Fruit fly (Drosophila melanogaster) whole organism, prepupa: ENCODE results near the gene tara.

Experiments
- CG11762 ChIP-seq: fragments of 200-800 bp; sonication (Bioruptor generic); optimal IDR thresholded peaks from 3 replicates; lab custom pipeline; 2016; ENCODE audit warnings: missing biosample characterization, missing genetic modification characterization; ENCODE audit not compliant: insufficient read depth
- CG11902 ChIP-seq: fragments of 200-800 bp; sonication (Bioruptor generic); optimal IDR thresholded peaks from 3 replicates; lab custom pipeline; 2016; ENCODE audit warnings: missing biosample characterization, missing genetic modification characterization
- CG1621 ChIP-seq: fragments of 200-800 bp; sonication (Bioruptor generic); optimal IDR thresholded peaks from 3 replicates; lab custom pipeline; 2018; ENCODE audit warnings: missing biosample characterization, mild to moderate bottlenecking, missing genetic modification characterization
- CG3032 ChIP-seq: fragments of 200-800 bp; optimal IDR thresholded peaks from 2 replicates; lab custom pipeline; 2019; ENCODE audit warnings: missing biosample characterization, mild to moderate bottlenecking, missing genetic modification characterization, moderate library complexity
- CG32006 ChIP-seq: fragments of 200-800 bp; sonication (Bioruptor generic); optimal IDR thresholded peaks from 3 replicates; lab custom pipeline; 2017; ENCODE audit warnings: missing biosample characterization, mild to moderate bottlenecking, missing genetic modification characterization
- CG3919 ChIP-seq: fragments of 200-800 bp; sonication (Bioruptor generic); optimal IDR thresholded peaks from 3 replicates; lab custom pipeline; 2016; ENCODE audit warnings: missing biosample characterization, missing genetic modification characterization
- CG6163 ChIP-seq: fragments of 200-800 bp; sonication (Bioruptor generic); IDR thresholded peaks from 3 replicates; pipeline ENCODE4 v1.3.6; 2022; ENCODE audit warnings: missing biosample characterization, missing genetic modification characterization
- CG6276 ChIP-seq: fragments of 200-800 bp; sonication (Bioruptor generic); optimal IDR thresholded peaks from 2 replicates; lab custom pipeline; 2017; ENCODE audit warnings: missing biosample characterization, mild to moderate bottlenecking, missing genetic modification characterization
- CG6792 ChIP-seq: fragments of 200-800 bp; sonication (Bioruptor generic); optimal IDR thresholded peaks from 3 replicates; lab custom pipeline; 2016; ENCODE audit warnings: missing biosample characterization, missing genetic modification characterization
- CG6854 ChIP-seq: fragments of 200-800 bp; sonication (Bioruptor generic); optimal IDR thresholded peaks from 2 replicates; lab custom pipeline; 2017; ENCODE audit warnings: missing biosample characterization, mild to moderate bottlenecking, missing genetic modification characterization
- CG8319 ChIP-seq: fragments of 200-800 bp; sonication (Bioruptor generic); optimal IDR thresholded peaks from 3 replicates; lab custom pipeline; 2016; ENCODE audit warnings: missing biosample characterization, missing genetic modification characterization
- CG8632 ChIP-seq: fragments of 200-800 bp; sonication (Bioruptor generic); optimal IDR thresholded peaks from 3 replicates; lab custom pipeline; 2016; ENCODE audit warnings: missing biosample characterization, missing genetic modification characterization
- Eip75B ChIP-seq: fragments of 200-800 bp; sonication (Bioruptor generic); optimal IDR thresholded peaks from 3 replicates; lab custom pipeline; 2016; ENCODE audit warnings: missing biosample characterization, missing genetic modification characterization
- Eip78C ChIP-seq: fragments of 200-800 bp; sonication (Bioruptor generic); peaks from one replicate; lab custom pipeline; 2016; ENCODE audit warnings: missing biosample characterization, missing genetic modification characterization
- Eip93F ChIP-seq: fragments of 200-800 bp; sonication (Bioruptor generic); optimal IDR thresholded peaks from 2 replicates; lab custom pipeline; 2016; ENCODE audit warnings: missing biosample characterization, mild to moderate bottlenecking, missing genetic modification characterization
- Ets21C ChIP-seq: fragments of 200-800 bp; sonication (Bioruptor generic); optimal IDR thresholded peaks from 3 replicates; lab custom pipeline; 2016; ENCODE audit warnings: missing biosample characterization, missing genetic modification characterization
- Hr4 ChIP-seq: fragments of 200-800 bp; sonication (Bioruptor generic); optimal IDR thresholded peaks from 3 replicates; lab custom pipeline; 2016; ENCODE audit warnings: missing biosample characterization, missing genetic modification characterization
- Lpt ChIP-seq: fragments of 200-800 bp; sonication (Bioruptor generic); optimal IDR thresholded peaks from 3 replicates; lab custom pipeline; 2016; ENCODE audit warnings: missing biosample characterization, missing genetic modification characterization
- Met ChIP-seq: fragments of 200-800 bp; sonication (Bioruptor generic); optimal IDR thresholded peaks from 3 replicates; lab custom pipeline; 2016; ENCODE audit warnings: missing biosample characterization, missing genetic modification characterization
- OdsH ChIP-seq: fragments of 200-800 bp; sonication (Bioruptor generic); optimal IDR thresholded peaks from 3 replicates; lab custom pipeline; 2016; ENCODE audit warnings: missing biosample characterization, missing genetic modification characterization
- Smox ChIP-seq: fragments of 200-800 bp; sonication (Bioruptor generic); optimal IDR thresholded peaks from 3 replicates; lab custom pipeline; 2016; ENCODE audit warnings: missing biosample characterization, missing genetic modification characterization
- Sox14 ChIP-seq: fragments of 200-800 bp; sonication (Bioruptor generic); optimal IDR thresholded peaks from 3 replicates; lab custom pipeline; 2016; ENCODE audit warnings: missing biosample characterization, missing genetic modification characterization
- Sox15 ChIP-seq: fragments of 200-800 bp; sonication (Bioruptor generic); optimal IDR thresholded peaks from 3 replicates; lab custom pipeline; 2016; ENCODE audit warnings: missing biosample characterization, missing genetic modification characterization
- achi ChIP-seq: fragments of 200-800 bp; sonication (Bioruptor generic); optimal IDR thresholded peaks from 3 replicates; lab custom pipeline; 2016; ENCODE audit warnings: missing biosample characterization, missing genetic modification characterization
- cyc ChIP-seq: fragments of 200-800 bp; sonication (Bioruptor generic); optimal IDR thresholded peaks from 3 replicates; lab custom pipeline; 2016; ENCODE audit warnings: missing biosample characterization, missing genetic modification characterization
- dac ChIP-seq: fragments of 200-800 bp; sonication (Bioruptor generic); optimal IDR thresholded peaks from 2 replicates; lab custom pipeline; 2017; ENCODE audit warnings: missing biosample characterization, mild to moderate bottlenecking, missing genetic modification characterization
- dsx ChIP-seq: fragments of 200-800 bp; optimal IDR thresholded peaks from 3 replicates; lab custom pipeline; 2019; ENCODE audit warnings: missing biosample characterization, mild to moderate bottlenecking, missing genetic modification characterization, moderate library complexity; ENCODE audit not compliant: poor library complexity, severe bottlenecking
- esn ChIP-seq: fragments of 200-800 bp; sonication (Bioruptor generic); optimal IDR thresholded peaks from 2 replicates; lab custom pipeline; 2016; ENCODE audit warnings: missing biosample characterization, mild to moderate bottlenecking, missing genetic modification characterization, moderate library complexity
- fkh ChIP-seq: fragments of 200-800 bp; sonication (Bioruptor generic); optimal IDR thresholded peaks from 3 replicates; lab custom pipeline; 2017; ENCODE audit warnings: missing biosample characterization, mild to moderate bottlenecking, missing genetic modification characterization, moderate library complexity
- lz ChIP-seq: fragments of 200-800 bp; sonication (Bioruptor generic); optimal IDR thresholded peaks from 3 replicates; lab custom pipeline; 2016; ENCODE audit warnings: missing biosample characterization, missing genetic modification characterization
- net ChIP-seq: fragments of 200-800 bp; sonication (Bioruptor generic); optimal IDR thresholded peaks from 3 replicates; lab custom pipeline; 2016; ENCODE audit warnings: missing biosample characterization, missing genetic modification characterization
- pdm3 ChIP-seq: fragments of 200-800 bp; sonication (Bioruptor generic); optimal IDR thresholded peaks from 3 replicates; lab custom pipeline; 2016; ENCODE audit warnings: missing biosample characterization, missing genetic modification characterization
- spab ChIP-seq: fragments of 200-800 bp; sonication (Bioruptor generic); optimal IDR thresholded peaks from 2 replicates; lab custom pipeline; 2017; ENCODE audit warnings: missing biosample characterization, mild to moderate bottlenecking, missing genetic modification characterization, missing genetic modification reagents
- ss ChIP-seq, 2 experiments: fragments of 200-800 bp; sonication (Bioruptor generic); optimal IDR thresholded peaks; 2 replicates in 1 of 2; 3 replicates in 1 of 2; lab custom pipeline; 2017 to 2018; ENCODE audit warnings: mild to moderate bottlenecking in 2 of 2, missing biosample characterization in 2 of 2, missing genetic modification characterization in 2 of 2, moderate library complexity in 1 of 2
- vri ChIP-seq: fragments of 200-800 bp; sonication (Bioruptor generic); optimal IDR thresholded peaks from 3 replicates; lab custom pipeline; 2016; ENCODE audit warnings: missing biosample characterization, mild to moderate bottlenecking, missing genetic modification characterization

The tara gene

DNA sequence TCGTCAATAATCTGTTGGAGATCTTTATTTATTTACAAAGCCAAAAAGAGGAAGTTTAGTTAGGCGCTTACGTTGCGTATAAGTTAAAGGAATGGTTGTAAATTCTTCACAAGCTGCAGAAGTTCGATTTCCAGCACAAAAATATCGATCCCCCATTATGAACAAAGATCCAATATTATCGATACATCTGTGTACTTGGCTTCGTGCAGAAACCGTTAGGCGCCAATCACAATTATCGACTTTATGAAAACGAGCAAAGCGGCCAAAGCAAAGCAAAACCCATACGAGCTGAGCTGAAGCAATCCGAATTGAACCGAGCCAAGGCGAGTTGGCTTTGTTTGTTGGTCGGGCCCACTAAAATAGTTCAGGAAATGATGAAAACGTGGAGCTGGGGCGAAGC, at the start of gene tara:
TSS of gene tara (plus strand) at position 301 of the 400 bp plus-strand sequence.
- TF ChIP-seq CG32006 (GFP tag; lab: Kevin White, UChicago) (no peak), Eip93F (GFP tag; lab: Kevin White, UChicago) (no peak), lz (GFP tag; lab: Kevin White, UChicago) (no peak), CG3919 (GFP tag; lab: Kevin White, UChicago) (no peak), CG11762 (no peak), CG6792 (GFP tag; lab: Kevin White, UChicago) (no peak), net (no peak), OdsH (GFP tag; lab: Kevin White, UChicago) (no peak), Smox (GFP tag; lab: Kevin White, UChicago) (no peak), achi (no peak), spab (no peak), esn (GFP tag; lab: Kevin White, UChicago) (no peak), dac (GFP tag; lab: Kevin White, UChicago) (no peak), CG11902 (no peak), Lpt (GFP tag; lab: Kevin White, UChicago) (no peak), fkh (no peak), CG8632 (GFP tag; lab: Kevin White, UChicago) (no peak), Hr4 (GFP tag; lab: Kevin White, UChicago) (no peak)

DNA sequence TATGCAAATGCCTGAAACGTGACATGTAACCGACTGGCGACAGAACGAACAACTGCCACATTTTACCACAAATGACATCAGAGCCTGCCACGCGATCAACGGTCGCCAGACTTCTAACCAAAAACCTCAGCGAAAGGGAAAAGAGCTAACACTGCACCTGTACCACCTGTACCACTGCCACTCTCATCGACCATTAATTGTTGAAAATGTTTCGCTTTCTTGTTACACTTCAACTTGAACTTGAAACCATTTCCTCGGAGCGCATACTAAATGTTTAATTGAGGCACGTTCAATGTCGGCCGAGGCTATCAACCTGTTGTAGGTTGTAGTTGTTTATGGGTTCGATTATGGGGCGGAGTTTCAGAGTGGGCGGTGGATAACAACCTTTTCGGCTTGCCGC, 48.9 kb upstream of the tara start:
- no peak for TF ChIP-seq CG32006 (GFP tag; lab: Kevin White, UChicago)
- TF ChIP-seq Sox14 (GFP tag; lab: Kevin White, UChicago): no peak
- TF ChIP-seq, all 60 proteins: peak for 0

DNA sequence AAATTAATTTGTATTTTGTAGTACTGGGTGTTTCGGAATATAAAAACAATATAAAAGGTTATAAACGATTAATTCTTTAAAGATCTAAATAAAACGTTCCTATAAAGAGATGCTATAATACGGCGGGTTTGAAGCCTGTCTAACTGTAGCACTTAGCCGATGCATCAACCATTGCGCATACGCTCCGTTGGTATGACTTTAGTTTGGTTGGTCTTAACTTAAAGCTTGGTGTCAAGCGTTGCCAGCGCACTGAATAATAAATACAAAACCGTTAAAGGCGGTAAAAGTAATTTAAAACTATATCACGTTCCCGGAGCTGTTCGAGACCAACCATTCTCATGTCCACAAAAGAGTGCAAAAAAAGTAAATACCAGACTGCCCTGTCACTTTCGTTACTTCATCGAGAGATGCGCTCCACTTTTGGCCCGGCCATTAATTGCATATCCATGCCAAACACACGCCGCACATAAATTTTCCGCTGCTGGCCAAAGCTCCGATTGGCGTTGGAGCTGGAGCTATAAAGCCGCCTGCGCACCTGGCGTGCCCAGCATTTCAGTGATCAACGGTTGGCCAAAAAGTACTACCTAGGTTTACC, 44.9 kb upstream of the tara start, which contains the start of gene CG8927:
TSS of gene CG8927 (plus strand) at position 545 of the 595 bp plus-strand sequence.
- TF ChIP-seq Ets21C (GFP tag; lab: Kevin White, UChicago): no peak
- no peak for TF ChIP-seq achi
- peak; percentile 57 for TF ChIP-seq Eip78C (GFP tag; lab: Kevin White, UChicago)
- no peak for TF ChIP-seq Met (GFP tag; lab: Kevin White, UChicago)

DNA sequence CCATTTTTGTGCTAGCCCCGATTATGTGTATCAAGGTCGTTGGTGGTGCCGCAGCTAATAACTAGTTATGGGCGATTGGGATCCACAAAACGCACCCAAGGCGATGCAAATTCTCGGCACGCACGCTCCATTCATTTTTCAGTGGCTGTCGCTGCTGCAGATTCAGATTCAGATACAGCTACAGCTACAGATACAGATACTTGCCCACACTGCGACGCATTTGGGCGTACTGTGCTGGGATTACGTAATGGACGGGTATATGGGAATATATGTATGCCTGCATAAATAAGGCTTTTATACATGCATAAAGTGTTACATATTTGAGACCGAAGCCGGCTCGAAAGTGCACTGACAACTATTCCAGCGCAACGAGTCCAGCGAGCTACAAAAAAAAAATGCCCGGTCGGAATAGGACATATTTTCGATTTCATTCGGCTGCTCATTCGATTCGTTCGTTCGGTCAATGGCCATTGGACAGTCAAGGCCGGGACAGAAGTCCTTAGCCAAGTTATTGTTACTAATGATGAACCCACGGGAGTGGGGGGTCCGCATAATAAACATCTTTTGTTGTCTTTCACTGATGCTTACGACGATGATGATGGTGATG, 43.1 kb upstream of the tara start:
- no peak for TF ChIP-seq CG6276 (GFP tag; lab: Kevin White, UChicago)
- no peak for TF ChIP-seq CG11902
- TF ChIP-seq vri (GFP tag; lab: Kevin White, UChicago): peak; percentile 38
- TF ChIP-seq achi: no peak
- TF ChIP-seq Ets21C (GFP tag; lab: Kevin White, UChicago): no peak
- no peak for TF ChIP-seq pdm3
- no peak for TF ChIP-seq Sox14 (GFP tag; lab: Kevin White, UChicago)
- no peak for TF ChIP-seq cyc (GFP tag; lab: Kevin White, UChicago)
- no peak for TF ChIP-seq Met (GFP tag; lab: Kevin White, UChicago)
- no peak for TF ChIP-seq Sox15 (GFP tag; lab: Kevin White, UChicago)
- peak in 1 of 2 experiments; percentile 75 for TF ChIP-seq ss (GFP tag; optimal IDR thresholded peaks at IDR 0.05; lab: Kevin White, UChicago)
- TF ChIP-seq net: no peak
- peak; percentile 47 for TF ChIP-seq Eip78C (GFP tag; lab: Kevin White, UChicago)
- TF ChIP-seq CG8319 (GFP tag; lab: Kevin White, UChicago): no peak
- no peak for TF ChIP-seq CG6854 (GFP tag; lab: Kevin White, UChicago)

DNA sequence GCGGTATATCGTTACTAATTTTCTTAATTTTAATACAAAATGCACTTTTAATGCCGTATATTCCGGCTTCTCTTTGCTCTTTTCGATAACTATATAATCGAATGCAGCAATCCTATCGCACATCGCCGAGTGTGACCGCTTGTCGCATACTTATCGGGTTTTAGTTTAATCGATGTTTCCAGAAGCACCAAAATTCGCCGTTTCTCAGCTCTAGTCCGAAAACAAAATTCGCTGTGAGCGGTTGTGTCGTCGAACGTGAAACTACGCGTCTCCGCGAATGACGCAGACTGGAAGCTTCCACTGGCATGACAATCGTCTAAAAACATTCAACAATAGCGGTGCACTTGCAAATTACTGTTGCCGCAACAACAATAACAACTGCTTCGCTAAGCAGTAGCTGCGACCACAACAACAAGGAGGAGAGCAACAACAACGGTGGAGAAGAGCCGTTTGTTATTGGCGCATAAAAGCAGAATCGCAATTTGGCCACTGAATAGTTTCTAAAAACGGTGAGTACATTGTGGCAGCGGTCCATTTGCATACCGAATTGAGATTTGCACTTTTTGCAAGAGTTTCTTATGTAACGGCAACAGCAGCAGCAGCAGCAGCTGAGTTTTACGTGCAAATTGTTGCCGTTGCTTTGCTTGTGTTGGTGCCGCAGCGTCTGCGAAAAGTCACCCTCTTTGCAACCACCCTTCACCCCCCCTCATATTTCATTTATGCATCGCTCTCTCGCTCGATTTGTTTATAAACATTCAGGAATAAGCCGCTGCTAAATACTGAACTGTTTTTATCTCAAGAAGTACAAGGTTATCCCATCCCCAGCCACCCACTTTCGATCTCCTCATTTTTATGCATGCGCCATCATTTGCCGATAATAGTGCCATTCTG, 38.4 kb upstream of the tara start, which contains the start of gene sra:
TSS of gene sra (plus strand) at position 209 of the 891 bp plus-strand sequence.
- TF ChIP-seq CG1621 (tag; lab: Kevin White, UChicago) (peak; percentile 88), CG3032 (tag; lab: Kevin White, UChicago) (no peak), CG6163 (GFP tag; lab: Robert Waterston, UW) (0 out of 3 replicates have a peak, but pooled peaks have one; percentile 31), CG6854 (GFP tag; lab: Kevin White, UChicago) (peak; percentile 27), cyc (GFP tag; lab: Kevin White, UChicago) (peak; percentile 11), esn (GFP tag; lab: Kevin White, UChicago) (peak; percentile 45), Eip75B (peak; percentile 10), ss (GFP tag; optimal IDR thresholded peaks at IDR 0.05; lab: Kevin White, UChicago) (peak in 1 of 2 experiments; percentile 10), pdm3 (no peak), dac (GFP tag; lab: Kevin White, UChicago) (no peak), dsx (peak; percentile 32), Sox14 (GFP tag; lab: Kevin White, UChicago) (peak; percentile 18), vri (GFP tag; lab: Kevin White, UChicago) (peak; percentile 57)
